Worm (Caenorhabditis elegans) whole organism, young adult: Measurements from ENCODE around the gene tebp-2.

Source experiments
- F23B12.7 ChIP-seq: sonication (generic microtip); optimal IDR thresholded peaks from 2 replicates; lab custom pipeline; 2017; ENCODE audit warnings: missing genetic modification characterization, mild to moderate bottlenecking, missing compliant biosample characterization, antibody characterized with exemption, moderate library complexity; ENCODE audit not compliant: insufficient read depth
- attf-5 ChIP-seq: fragments of 200-800 bp; sonication (Bioruptor generic); optimal IDR thresholded peaks from 2 replicates; lab custom pipeline; 2018; ENCODE audit warnings: mild to moderate bottlenecking, missing genetic modification characterization, missing compliant biosample characterization
- die-1 ChIP-seq: sonication (generic microtip); optimal IDR thresholded peaks from 2 replicates; lab custom pipeline; 2016; ENCODE audit warnings: missing genotype, mild to moderate bottlenecking, missing genetic modification characterization, missing compliant biosample characterization
- egl-44 ChIP-seq: fragments of 200-800 bp; sonication (Bioruptor generic); IDR thresholded peaks from 2 replicates; pipeline ENCODE4 v1.3.6; 2022; ENCODE audit warnings: missing genetic modification reagents, missing genetic modification characterization, missing compliant biosample characterization
- hsf-1 ChIP-seq: fragments of 200-800 bp; sonication (Bioruptor generic); IDR thresholded peaks from 2 replicates; pipeline ENCODE4 v1.3.6; 2022; ENCODE audit warnings: missing genetic modification reagents, missing genetic modification characterization, missing compliant biosample characterization
- lir-1 ChIP-seq: fragments of 200-800 bp; sonication (Bioruptor generic); conservative IDR thresholded peaks from 2 replicates; pipeline ENCODE4 v1.3.6; 2022; ENCODE audit warnings: missing genetic modification reagents, missing genetic modification characterization, missing compliant biosample characterization
- rpc-1 ChIP-seq, 2 experiments: fragments of 150-350 bp in 1 of 2; sonication (generic microtip) in 1 of 2; optimal IDR thresholded peaks; 2 replicates each; lab custom pipeline; 2014 to 2018; ENCODE audit warnings: missing biosample characterization in 1 of 2, missing genetic modification characterization in 1 of 2, missing genetic modification reagents in 1 of 2, missing genotype in 1 of 2
- zfh-2 ChIP-seq: fragments of 200-800 bp; sonication (Bioruptor generic); conservative IDR thresholded peaks from 2 replicates; pipeline ENCODE4 v1.3.6; 2022; ENCODE audit warnings: missing genetic modification reagents, missing genetic modification characterization, missing compliant biosample characterization

- no peak for TF ChIP-seq hsf-1
- TF ChIP-seq rpc-1 (optimal IDR thresholded peaks at IDR 0.05; lab: Kevin White, UChicago) = no peak
- TF ChIP-seq rpc-1 (tag; optimal IDR thresholded peaks at IDR 0.05; lab: Kevin White, UChicago) = no peak
- no peak for TF ChIP-seq F23B12.7 (tag; lab: Kevin White, UChicago)
- TF ChIP-seq lir-1 (GFP tag; lab: Robert Waterston, UW) = no peak
- TF ChIP-seq egl-44 = no peak
- no peak for TF ChIP-seq die-1 (tag; lab: Kevin White, UChicago)
- no peak for TF ChIP-seq zfh-2 (GFP tag; lab: Robert Waterston, UW)
- TF ChIP-seq attf-5 (GFP tag; lab: Kevin White, UChicago) = no peak
These were observed 46.8 kb downstream of the tebp-2 start for ce11 chrIV:5587964-5588860.
